Fruit fly (Drosophila melanogaster): ENCODE results near the gene Phs.

- TF ChIP-seq CG8478 (optimal IDR thresholded peaks at IDR 0.05) (no peak), CTCF (optimal IDR thresholded peaks at IDR 0.05) (no peak)
Measured at dm6 chr3L:15604979-15605378, 14.7 kb upstream of the Phs start.
